Fruit fly (Drosophila melanogaster) ovary, adult (tissue): ENCODE measurements around the gene CG32006.

Experiments
- CG17801 ChIP-seq: fragments of 200-800 bp; optimal IDR thresholded peaks from 2 replicates; lab custom pipeline; 2019; ENCODE audit warnings: missing biosample characterization, mild to moderate bottlenecking, missing genetic modification characterization, moderate library complexity; ENCODE audit not compliant: partially characterized antibody

Gene CG32006

DNA sequence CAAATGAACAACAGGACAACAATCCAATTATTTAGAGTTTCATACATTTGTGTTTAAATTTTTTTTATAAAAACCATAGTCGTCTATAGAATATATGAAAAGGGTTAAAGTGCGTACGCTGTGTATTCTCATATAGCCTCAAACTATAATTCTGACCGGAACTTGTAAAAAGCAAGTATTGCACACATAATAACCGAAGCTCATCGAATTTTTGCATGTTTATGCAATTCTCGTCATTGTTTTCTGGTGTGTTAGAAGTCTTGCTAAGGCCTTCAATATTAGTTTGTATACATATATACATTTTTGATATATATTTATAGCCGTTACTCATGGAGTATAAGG, 29.3 kb downstream of the CG32006 start:
- no peak for TF ChIP-seq CG17801

dm6 chr4:180780-181179, 30.2 kb downstream of the CG32006 start:
- no peak for TF ChIP-seq CG17801

- TF ChIP-seq CG17801 = no peak
Observed at dm6 chr4:181639-182038, 31.1 kb downstream of the CG32006 start.

dm6 chr4:183681-184080, 33.1 kb downstream of the CG32006 start:
- TF ChIP-seq CG17801 = no peak

DNA sequence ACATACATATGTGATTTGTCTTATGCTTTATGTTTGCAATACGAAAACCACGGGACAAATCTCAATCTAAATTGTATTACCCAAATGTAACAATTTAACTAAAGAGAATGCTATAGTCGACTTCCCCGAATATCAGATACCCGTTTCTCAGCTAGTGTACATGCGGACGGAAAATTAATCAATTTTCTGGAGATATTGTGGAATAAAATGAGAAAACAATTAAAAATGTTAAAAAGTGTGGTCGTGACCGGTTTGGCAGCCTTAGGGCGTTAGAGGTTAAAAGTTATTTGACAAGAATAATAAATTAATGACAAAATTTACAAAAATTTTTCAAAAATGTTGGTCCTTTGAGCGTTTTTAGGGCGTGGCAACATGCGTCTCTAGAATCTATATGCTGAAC, 42.0 kb downstream of the CG32006 start:
- no peak for TF ChIP-seq CG17801

dm6 chr4:193386-194334, 43.1 kb downstream of the CG32006 start, which contains the start of gene Abcd1:
Abcd1 (minus strand) TSS chr4:193829.
- TF ChIP-seq CG17801 = peak; percentile 47
